Fruit fly (Drosophila melanogaster) whole organism, embryonic: ENCODE measurements around the gene CG31807.
A peak's percentile ranks its signal among the peaks of the same experiment; 100 is the strongest.

ENCODE experiments used
- Atf6 ChIP-seq: fragments of 200-800 bp; sonication (Bioruptor generic); IDR thresholded peaks from 2 replicates; pipeline ENCODE4 v1.3.6; 2022; ENCODE audit warnings: missing biosample characterization, missing genetic modification characterization
- B-H1 ChIP-seq: fragments of 200-800 bp; sonication (Bioruptor generic); IDR thresholded peaks from 3 replicates; pipeline ENCODE4 v1.3.6; 2022; ENCODE audit warnings: missing biosample characterization, missing genetic modification characterization
- CG10462 ChIP-seq: fragments of 200-800 bp; sonication (Bioruptor generic); optimal IDR thresholded peaks from 2 replicates; lab custom pipeline; 2016; ENCODE audit warnings: missing biosample characterization, missing genetic modification characterization
- CG12659 ChIP-seq: fragments of 200-800 bp; sonication (Bioruptor generic); optimal IDR thresholded peaks from 3 replicates; lab custom pipeline; 2017; ENCODE audit warnings: mild to moderate bottlenecking, missing biosample characterization, missing genetic modification reagents, missing genetic modification characterization
- CG14014 ChIP-seq: fragments of 200-800 bp; sonication (Bioruptor generic); IDR thresholded peaks from 2 replicates; pipeline ENCODE4 v1.3.6; 2022; ENCODE audit warnings: missing biosample characterization, missing genetic modification characterization
- CG15269 ChIP-seq: fragments of 200-800 bp; sonication (Bioruptor generic); optimal IDR thresholded peaks from 2 replicates; lab custom pipeline; 2018; ENCODE audit warnings: missing biosample characterization, mild to moderate bottlenecking, missing genetic modification characterization, moderate library complexity
- CG16815 ChIP-seq: fragments of 200-800 bp; sonication (Bioruptor generic); optimal IDR thresholded peaks from 3 replicates; lab custom pipeline; 2017; ENCODE audit warnings: missing biosample characterization, mild to moderate bottlenecking, missing genetic modification characterization
- CG17802 ChIP-seq: fragments of 200-800 bp; sonication (Bioruptor generic); optimal IDR thresholded peaks from 2 replicates; lab custom pipeline; 2018; ENCODE audit warnings: missing biosample characterization, mild to moderate bottlenecking, missing genetic modification characterization, moderate library complexity
- CG18764 ChIP-seq: fragments of 200-800 bp; sonication (Bioruptor generic); optimal IDR thresholded peaks from 3 replicates; lab custom pipeline; 2016; ENCODE audit warnings: missing biosample characterization, missing genetic modification characterization
- CG3281 ChIP-seq: fragments of 200-800 bp; sonication (Bioruptor generic); optimal IDR thresholded peaks from 3 replicates; lab custom pipeline; 2017; ENCODE audit warnings: missing biosample characterization, mild to moderate bottlenecking, missing genetic modification characterization
- CG33213 ChIP-seq: fragments of 200-800 bp; sonication (Bioruptor generic); optimal IDR thresholded peaks from 3 replicates; lab custom pipeline; 2016; ENCODE audit warnings: missing biosample characterization, missing genetic modification characterization
- CG3407 ChIP-seq: fragments of 200-800 bp; sonication (Bioruptor generic); optimal IDR thresholded peaks from 2 replicates; lab custom pipeline; 2018; ENCODE audit warnings: missing biosample characterization, mild to moderate bottlenecking, missing genetic modification characterization
- CG4730 ChIP-seq: fragments of 200-800 bp; sonication (Bioruptor generic); IDR thresholded peaks from 2 replicates; pipeline ENCODE4 v1.3.6; 2022; ENCODE audit warnings: missing biosample characterization, missing genetic modification characterization
- CG4854 ChIP-seq: fragments of 200-800 bp; sonication (Bioruptor generic); optimal IDR thresholded peaks from 2 replicates; lab custom pipeline; 2016; ENCODE audit warnings: missing biosample characterization, missing genetic modification characterization, inconsistent platforms
- CG5245 ChIP-seq: fragments of 200-800 bp; sonication (Bioruptor generic); optimal IDR thresholded peaks from 3 replicates; lab custom pipeline; 2016; ENCODE audit warnings: missing biosample characterization, missing genetic modification characterization
- CG6813 ChIP-seq: fragments of 200-800 bp; sonication (Bioruptor generic); optimal IDR thresholded peaks from 2 replicates; lab custom pipeline; 2017; ENCODE audit warnings: missing biosample characterization, missing genetic modification characterization, mild to moderate bottlenecking, moderate library complexity, missing genetic modification reagents
- CG6854 ChIP-seq: fragments of 200-800 bp; sonication (Bioruptor generic); optimal IDR thresholded peaks from 3 replicates; lab custom pipeline; 2017; ENCODE audit warnings: missing biosample characterization, mild to moderate bottlenecking, missing genetic modification characterization
- CG7786 ChIP-seq: fragments of 200-800 bp; sonication (Bioruptor generic); optimal IDR thresholded peaks from 2 replicates; lab custom pipeline; 2016; ENCODE audit warnings: missing biosample characterization, missing genetic modification characterization
- CG8924 ChIP-seq: fragments of 200-800 bp; optimal IDR thresholded peaks from 3 replicates; lab custom pipeline; 2019; ENCODE audit warnings: missing biosample characterization, mild to moderate bottlenecking, missing genetic modification characterization, moderate library complexity
- CG8944 ChIP-seq: fragments of 200-800 bp; sonication (Bioruptor generic); optimal IDR thresholded peaks from 3 replicates; lab custom pipeline; 2016; ENCODE audit warnings: missing biosample characterization, missing genetic modification characterization
- CG9797 ChIP-seq: fragments of 200-800 bp; sonication (Bioruptor generic); optimal IDR thresholded peaks from 3 replicates; lab custom pipeline; 2018; ENCODE audit warnings: missing biosample characterization, mild to moderate bottlenecking, missing genetic modification characterization
- Fer2 ChIP-seq: fragments of 200-800 bp; sonication (Bioruptor generic); optimal IDR thresholded peaks from 2 replicates; lab custom pipeline; 2018; ENCODE audit warnings: missing biosample characterization, mild to moderate bottlenecking, missing genetic modification characterization, moderate library complexity
- Fer3 ChIP-seq: fragments of 200-800 bp; sonication (Bioruptor generic); optimal IDR thresholded peaks from 2 replicates; lab custom pipeline; 2018; ENCODE audit warnings: missing biosample characterization, mild to moderate bottlenecking, missing genetic modification characterization, moderate library complexity
- Hr3 ChIP-seq: fragments of 200-800 bp; sonication (Bioruptor generic); optimal IDR thresholded peaks from 3 replicates; lab custom pipeline; 2016; ENCODE audit warnings: missing biosample characterization, missing genetic modification characterization
- Hr39 ChIP-seq: fragments of >200 bp; optimal IDR thresholded peaks from 2 replicates; lab custom pipeline; 2017
- Hr78 ChIP-seq, 2 experiments: fragments of 200-800 bp in 1 of 2; fragments of >200 bp in 1 of 2; sonication (Bioruptor generic) in 1 of 2; optimal IDR thresholded peaks; 2 replicates each; lab custom pipeline; 2017 to 2019; ENCODE audit warnings: missing biosample characterization in 2 of 2, missing genetic modification characterization in 2 of 2, mild to moderate bottlenecking in 1 of 2, moderate library complexity in 1 of 2
- MTF-1 ChIP-seq: fragments of 200-800 bp; sonication (Bioruptor generic); optimal IDR thresholded peaks from 2 replicates; lab custom pipeline; 2018; ENCODE audit warnings: missing biosample characterization, mild to moderate bottlenecking, missing genetic modification characterization, borderline replicate concordance
- Nf-YC ChIP-seq: fragments of 200-800 bp; optimal IDR thresholded peaks from 3 replicates; lab custom pipeline; 2019; ENCODE audit warnings: missing biosample characterization, mild to moderate bottlenecking, missing genetic modification characterization, moderate library complexity
- NfI ChIP-seq: fragments of 200-800 bp; sonication (Bioruptor generic); optimal IDR thresholded peaks from 3 replicates; lab custom pipeline; 2018; ENCODE audit warnings: missing biosample characterization, mild to moderate bottlenecking, missing genetic modification characterization, moderate library complexity
- Oaz ChIP-seq: fragments of 200-800 bp; sonication (Bioruptor generic); IDR thresholded peaks from 2 replicates; pipeline ENCODE4 v1.3.6; 2022; ENCODE audit warnings: missing biosample characterization, missing genetic modification characterization
- Oli ChIP-seq: fragments of 200-800 bp; sonication (Bioruptor generic); optimal IDR thresholded peaks from 2 replicates; lab custom pipeline; 2018; ENCODE audit warnings: missing biosample characterization, mild to moderate bottlenecking, missing genetic modification characterization, moderate library complexity
- Vsx1 ChIP-seq: fragments of 200-800 bp; sonication (Bioruptor generic); optimal IDR thresholded peaks from 2 replicates; lab custom pipeline; 2017; ENCODE audit warnings: missing biosample characterization, mild to moderate bottlenecking, missing genetic modification characterization, missing genetic modification reagents
- bcd ChIP-seq: fragments of 200-800 bp; sonication (Bioruptor generic); optimal IDR thresholded peaks from 2 replicates; lab custom pipeline; 2017; ENCODE audit warnings: missing biosample characterization, mild to moderate bottlenecking, missing genetic modification characterization
- chn ChIP-seq: fragments of 200-800 bp; sonication (Bioruptor generic); optimal IDR thresholded peaks from 2 replicates; lab custom pipeline; 2016; ENCODE audit warnings: missing biosample characterization, missing genetic modification characterization
- dan ChIP-seq: fragments of 200-800 bp; sonication (Bioruptor generic); IDR thresholded peaks from 2 replicates; pipeline ENCODE4 v1.3.6; 2022; ENCODE audit warnings: missing biosample characterization, missing genetic modification characterization
- esg ChIP-seq: fragments of 200-800 bp; sonication (Bioruptor generic); conservative IDR thresholded peaks from 2 replicates; pipeline ENCODE4 v1.3.6; 2022; ENCODE audit warnings: missing biosample characterization, missing genetic modification characterization
- fd3F ChIP-seq: fragments of 200-800 bp; sonication (Bioruptor generic); optimal IDR thresholded peaks from 2 replicates; lab custom pipeline; 2018; ENCODE audit warnings: missing biosample characterization, mild to moderate bottlenecking, missing genetic modification characterization, moderate library complexity
- gcm2 ChIP-seq: fragments of 200-800 bp; sonication (Bioruptor generic); optimal IDR thresholded peaks from 2 replicates; lab custom pipeline; 2016; ENCODE audit warnings: missing biosample characterization, missing genetic modification characterization
- grn ChIP-seq: fragments of 200-800 bp; sonication (Bioruptor generic); optimal IDR thresholded peaks from 3 replicates; lab custom pipeline; 2017; ENCODE audit warnings: missing biosample characterization, missing genetic modification characterization
- kay ChIP-seq: fragments of 200-800 bp; sonication (Bioruptor generic); optimal IDR thresholded peaks from 2 replicates; lab custom pipeline; 2016; ENCODE audit warnings: missing biosample characterization, missing genetic modification characterization
- klu ChIP-seq: fragments of 200-800 bp; sonication (Bioruptor generic); IDR thresholded peaks from 2 replicates; pipeline ENCODE4 v1.3.6; 2022; ENCODE audit warnings: missing biosample characterization, missing genetic modification characterization
- knrl ChIP-seq: fragments of 200-800 bp; sonication (Bioruptor generic); IDR thresholded peaks from 3 replicates; pipeline ENCODE4 v1.3.6; 2022; ENCODE audit warnings: missing biosample characterization, missing genetic modification characterization; ENCODE audit not compliant: partially characterized antibody
- pan ChIP-seq, 4 experiments: fragments of >200 bp in 3 of 4; fragments of 200-800 bp in 1 of 4; sonication (Bioruptor generic) in 1 of 4; optimal IDR thresholded peaks in 3 of 4; IDR thresholded peaks in 1 of 4; 2 replicates each; pipeline versions ENCODE4 v1.3.6 to Lab custom; 2017 to 2022; ENCODE audit warnings: missing biosample characterization in 2 of 4, missing genetic modification characterization in 2 of 4, mixed read lengths in 1 of 4
- pita ChIP-seq: fragments of 200-800 bp; sonication (Bioruptor generic); optimal IDR thresholded peaks from 2 replicates; lab custom pipeline; 2017; ENCODE audit warnings: missing biosample characterization, mild to moderate bottlenecking, missing genetic modification characterization
- scrt ChIP-seq: fragments of 200-800 bp; sonication (Bioruptor generic); optimal IDR thresholded peaks from 2 replicates; lab custom pipeline; 2018; ENCODE audit warnings: missing biosample characterization, mild to moderate bottlenecking, missing genetic modification characterization, moderate library complexity
- sd ChIP-seq: fragments of 200-800 bp; sonication (Bioruptor generic); optimal IDR thresholded peaks from 3 replicates; lab custom pipeline; 2018; ENCODE audit warnings: missing biosample characterization, mild to moderate bottlenecking, missing genetic modification characterization, moderate library complexity
- slou ChIP-seq: fragments of 200-800 bp; sonication (Bioruptor generic); optimal IDR thresholded peaks from 3 replicates; lab custom pipeline; 2016; ENCODE audit warnings: missing biosample characterization, missing genetic modification characterization
- usp ChIP-seq: fragments of >200 bp; optimal IDR thresholded peaks from 2 replicates; lab custom pipeline; 2017; ENCODE audit warnings: missing biosample characterization, missing genetic modification characterization
- vnd ChIP-seq: fragments of 200-800 bp; sonication (Bioruptor generic); IDR thresholded peaks from 3 replicates; pipeline ENCODE4 v1.3.6; 2022; ENCODE audit warnings: missing biosample characterization, missing genetic modification characterization; ENCODE audit not compliant: partially characterized antibody
- zf30C ChIP-seq: fragments of 200-800 bp; sonication (Bioruptor generic); optimal IDR thresholded peaks from 3 replicates; lab custom pipeline; 2018; ENCODE audit warnings: missing biosample characterization, mild to moderate bottlenecking, missing genetic modification characterization

CG31807 gene

dm6 chr2L:16656692-16657109 is 27.1 kb downstream of the CG31807 start (continued):
- no peak for TF ChIP-seq sd (tag; lab: Kevin White, UChicago)
- peak; percentile 39 for TF ChIP-seq fd3F (GFP tag; lab: Kevin White, UChicago)
- TF ChIP-seq zf30C (GFP tag; lab: Kevin White, UChicago), result no peak
- TF ChIP-seq bcd (GFP tag; lab: Kevin White, UChicago), result peak; percentile 62
- TF ChIP-seq CG10462 (GFP tag; lab: Kevin White, UChicago), result peak; percentile 10
- TF ChIP-seq kay (GFP tag; lab: Kevin White, UChicago), result peak; percentile 45
- TF ChIP-seq CG14014, result peak; percentile 74
- TF ChIP-seq CG6813, result no peak
- peak; percentile 58 for TF ChIP-seq CG16815 (GFP tag; lab: Kevin White, UChicago)
- no peak for TF ChIP-seq Oaz (GFP tag; lab: Robert Waterston, UW)
- no peak for TF ChIP-seq Vsx1
- peak; percentile 14 for TF ChIP-seq Fer2 (tag; lab: Kevin White, UChicago)
- no peak for TF ChIP-seq Nf-YC (tag; lab: Kevin White, UChicago)
- TF ChIP-seq CG3407 (GFP tag; lab: Kevin White, UChicago), result peak; percentile 28
- TF ChIP-seq pan (optimal IDR thresholded peaks at IDR 0.05; lab: Kevin White, UChicago), result no peak
- peak in 1 of 2 experiments; percentile 83 for TF ChIP-seq pan (GFP tag; optimal IDR thresholded peaks at IDR 0.05 in 1 of 2, IDR thresholded peaks at IDR 0.05 in 1 of 2)
- peak; percentile 52; the same call in 1 of the 2 replicates for TF ChIP-seq Atf6 (GFP tag; lab: Robert Waterston, UW)
- peak; percentile 46 for TF ChIP-seq CG8944
- no peak for TF ChIP-seq CG5245
- no peak for TF ChIP-seq usp (GFP tag; lab: Kevin White, UChicago)
- peak; percentile 61; the same call in 1 of the 2 replicates for TF ChIP-seq klu
- no peak for TF ChIP-seq grn (GFP tag; lab: Kevin White, UChicago)
- TF ChIP-seq CG33213 (GFP tag; lab: Kevin White, UChicago), result peak; percentile 46
- no peak for TF ChIP-seq Hr78 (GFP tag; optimal IDR thresholded peaks at IDR 0.05; lab: Kevin White, UChicago)
- TF ChIP-seq CG18764 (GFP tag; lab: Kevin White, UChicago), result no peak
- TF ChIP-seq gcm2 (GFP tag; lab: Kevin White, UChicago), result no peak
- TF ChIP-seq CG4854, result no peak
- peak; percentile 54 for TF ChIP-seq Oli (tag; lab: Kevin White, UChicago)
- peak; percentile 64 for TF ChIP-seq CG9797 (GFP tag; lab: Kevin White, UChicago)
- peak; percentile 7 for TF ChIP-seq chn (GFP tag; lab: Kevin White, UChicago)
- TF ChIP-seq MTF-1, result no peak
- TF ChIP-seq knrl (GFP tag; lab: Robert Waterston, UW), result no peak
- TF ChIP-seq CG12659 (GFP tag; lab: Kevin White, UChicago), result peak; percentile 66
- TF ChIP-seq scrt (GFP tag; lab: Kevin White, UChicago), result no peak
- no peak for TF ChIP-seq dan (GFP tag; lab: Robert Waterston, UW)
- peak; percentile 79 for TF ChIP-seq Hr3
- TF ChIP-seq Fer3 (tag; lab: Kevin White, UChicago), result peak; percentile 61
- no peak for TF ChIP-seq Hr39
- no peak for TF ChIP-seq CG3281 (GFP tag; lab: Kevin White, UChicago)
- no peak for TF ChIP-seq CG15269
- TF ChIP-seq CG6854, result no peak
- TF ChIP-seq CG17802 (tag; lab: Kevin White, UChicago), result no peak
- no peak for TF ChIP-seq vnd
- TF ChIP-seq CG4730 (GFP tag; lab: Robert Waterston, UW), result peak; percentile 54; the same call in 1 of the 2 replicates
- peak; percentile 63 for TF ChIP-seq B-H1 (GFP tag; lab: Robert Waterston, UW)
- TF ChIP-seq CG8924 (tag; lab: Kevin White, UChicago), result peak; percentile 77
- TF ChIP-seq NfI (GFP tag; lab: Kevin White, UChicago), result peak; percentile 51
- peak; percentile 39 for TF ChIP-seq slou
- TF ChIP-seq esg (GFP tag; lab: Robert Waterston, UW), result peak; percentile 77
- no peak for TF ChIP-seq pita (GFP tag; lab: Kevin White, UChicago)
- peak; percentile 34 for TF ChIP-seq CG7786
